Fruit fly (Drosophila melanogaster) whole organism, wandering third instar larva: ENCODE results near the gene CG13386.

Source experiments
- Abd-B ChIP-seq: fragments of >200 bp; optimal IDR thresholded peaks from 2 replicates; lab custom pipeline; 2017; ENCODE audit warnings: missing biosample characterization, missing genetic modification characterization
- CG32264 ChIP-seq: fragments of 200-800 bp; sonication (Bioruptor generic); optimal IDR thresholded peaks from 2 replicates; lab custom pipeline; 2016; ENCODE audit warnings: missing biosample characterization, missing genetic modification characterization
- CG9705 ChIP-seq: fragments of 200-800 bp; sonication (Bioruptor generic); optimal IDR thresholded peaks from 2 replicates; lab custom pipeline; 2018; ENCODE audit warnings: missing biosample characterization, mild to moderate bottlenecking, missing genetic modification characterization
- CrebA ChIP-seq: fragments of 200-800 bp; sonication (Bioruptor generic); optimal IDR thresholded peaks from 2 replicates; lab custom pipeline; 2016; ENCODE audit warnings: missing biosample characterization, mild to moderate bottlenecking, missing genetic modification characterization, borderline replicate concordance
- Dfd ChIP-seq: fragments of >200 bp; optimal IDR thresholded peaks from 2 replicates; lab custom pipeline; 2017; ENCODE audit warnings: missing biosample characterization, missing genetic modification characterization
- Dif ChIP-seq: fragments of 200-275, 200-300 bp; sonication (Bioruptor generic); optimal IDR thresholded peaks from 2 replicates; lab custom pipeline; 2018; ENCODE audit warnings: missing biosample characterization, missing genetic modification characterization; ENCODE audit not compliant: partially characterized antibody
- GATAd ChIP-seq: sonication (Bioruptor generic); optimal IDR thresholded peaks from 2 replicates; lab custom pipeline; 2016; ENCODE audit warnings: missing biosample characterization, missing genetic modification characterization
- HLH106 ChIP-seq: fragments of 200-800 bp; optimal IDR thresholded peaks from 3 replicates; lab custom pipeline; 2019; ENCODE audit warnings: missing biosample characterization, mild to moderate bottlenecking, missing genetic modification characterization, moderate library complexity
- Hnf4 ChIP-seq: fragments of 200-800 bp; sonication (Bioruptor generic); optimal IDR thresholded peaks from 2 replicates; lab custom pipeline; 2016; ENCODE audit warnings: missing biosample characterization, mild to moderate bottlenecking, missing genetic modification characterization
- Hr78 ChIP-seq: fragments of >200 bp; optimal IDR thresholded peaks from 2 replicates; lab custom pipeline; 2017; ENCODE audit warnings: missing biosample characterization, missing genetic modification characterization
- Hr83 ChIP-seq: fragments of 200-300 bp; sonication (Bioruptor generic); optimal IDR thresholded peaks from 2 replicates; lab custom pipeline; 2016; ENCODE audit warnings: missing biosample characterization, mild to moderate bottlenecking, missing genetic modification characterization, moderate library complexity; ENCODE audit not compliant: poor library complexity, severe bottlenecking
- Jra ChIP-seq: sonication (Bioruptor generic); optimal IDR thresholded peaks from 2 replicates; lab custom pipeline; 2016; ENCODE audit warnings: missing biosample characterization, missing genetic modification characterization
- Mio ChIP-seq: sonication (Bioruptor generic); optimal IDR thresholded peaks from 2 replicates; lab custom pipeline; 2016; ENCODE audit warnings: missing biosample characterization, missing genetic modification characterization
- Myc ChIP-seq: fragments of >200 bp; optimal IDR thresholded peaks from 2 replicates; lab custom pipeline; 2017
- N ChIP-seq: fragments of >200 bp; optimal IDR thresholded peaks from 2 replicates; lab custom pipeline; 2018; ENCODE audit warnings: missing biosample characterization, missing external identifiers, missing genetic modification characterization
- OdsH ChIP-seq: fragments of 200-800 bp; sonication (Bioruptor generic); optimal IDR thresholded peaks from 2 replicates; lab custom pipeline; 2016; ENCODE audit warnings: missing biosample characterization, mild to moderate bottlenecking, missing genetic modification characterization
- Rel ChIP-seq, 2 experiments: fragments of 200-800 bp; sonication (Bioruptor generic) in 1 of 2; optimal IDR thresholded peaks; 2 replicates in 1 of 2; 3 replicates in 1 of 2; lab custom pipeline; 2016 to 2019; ENCODE audit warnings: mild to moderate bottlenecking in 2 of 2, missing biosample characterization in 2 of 2, missing genetic modification characterization in 2 of 2, moderate library complexity in 1 of 2
- Sp1 ChIP-seq: fragments of 200-800 bp; sonication (Bioruptor generic); optimal IDR thresholded peaks from 3 replicates; lab custom pipeline; 2019; ENCODE audit warnings: missing biosample characterization, mild to moderate bottlenecking, missing genetic modification characterization, moderate library complexity
- Vsx2 ChIP-seq: fragments of 200-300, 225-300 bp; sonication (Bioruptor generic); optimal IDR thresholded peaks from 2 replicates; lab custom pipeline; 2018; ENCODE audit warnings: missing biosample characterization, missing genetic modification characterization; ENCODE audit not compliant: partially characterized antibody
- br ChIP-seq: fragments of 200-800 bp; sonication (Bioruptor generic); optimal IDR thresholded peaks from 2 replicates; lab custom pipeline; 2016; ENCODE audit warnings: missing biosample characterization, missing genetic modification characterization
- brk ChIP-seq: fragments of 200-800 bp; sonication (Bioruptor generic); optimal IDR thresholded peaks from 2 replicates; lab custom pipeline; 2016; ENCODE audit warnings: missing biosample characterization, mild to moderate bottlenecking, missing genetic modification characterization
- dl ChIP-seq, 2 experiments: fragments of 175-275, 200-275 bp in 1 of 2; fragments of 200-275 bp in 1 of 2; sonication (Bioruptor generic); optimal IDR thresholded peaks; lab custom pipeline; 2018; ENCODE audit warnings: mild to moderate bottlenecking in 2 of 2, missing biosample characterization in 2 of 2, missing genetic modification characterization in 2 of 2, moderate library complexity in 2 of 2; ENCODE audit not compliant: partially characterized antibody in 2 of 2, insufficient read depth in 1 of 2
- dmrt93B ChIP-seq: fragments of 200-800 bp; sonication (Bioruptor generic); optimal IDR thresholded peaks from 2 replicates; lab custom pipeline; 2018; ENCODE audit warnings: missing biosample characterization, mild to moderate bottlenecking, missing genetic modification characterization
- dsf ChIP-seq: sonication (Bioruptor generic); optimal IDR thresholded peaks from 2 replicates; lab custom pipeline; 2016; ENCODE audit warnings: missing biosample characterization, missing genetic modification characterization, borderline replicate concordance
- ey ChIP-seq: fragments of 200-800 bp; sonication (Bioruptor generic); optimal IDR thresholded peaks from 2 replicates; lab custom pipeline; 2016; ENCODE audit warnings: missing biosample characterization, missing genetic modification characterization
- foxo ChIP-seq, 2 experiments: fragments of 200-800 bp; sonication (Bioruptor generic); optimal IDR thresholded peaks; 2 replicates in 1 of 2; 3 replicates in 1 of 2; lab custom pipeline; 2016 to 2017; ENCODE audit warnings: missing biosample characterization in 2 of 2, missing genetic modification characterization in 2 of 2
- fru ChIP-seq: fragments of 200-800 bp; sonication (Bioruptor generic); optimal IDR thresholded peaks from 3 replicates; lab custom pipeline; 2016; ENCODE audit warnings: missing biosample characterization, mild to moderate bottlenecking, missing genetic modification characterization
- h ChIP-seq: fragments of 200-800 bp; sonication (Bioruptor generic); optimal IDR thresholded peaks from 3 replicates; lab custom pipeline; 2016; ENCODE audit warnings: missing biosample characterization, mild to moderate bottlenecking, missing genetic modification characterization
- jim ChIP-seq: fragments of 175-275, 200-325 bp; sonication (Bioruptor generic); optimal IDR thresholded peaks from 2 replicates; lab custom pipeline; 2016; ENCODE audit warnings: missing biosample characterization, mild to moderate bottlenecking, missing genetic modification characterization
- lola ChIP-seq: fragments of >200 bp; optimal IDR thresholded peaks from 2 replicates; lab custom pipeline; 2017; ENCODE audit warnings: missing biosample characterization, missing genetic modification characterization
- pan ChIP-seq: fragments of >200 bp; optimal IDR thresholded peaks from 2 replicates; lab custom pipeline; 2017
- psq ChIP-seq: fragments of 200-800 bp; sonication (Bioruptor generic); optimal IDR thresholded peaks from 3 replicates; lab custom pipeline; 2017; ENCODE audit warnings: missing biosample characterization, mild to moderate bottlenecking, missing genetic modification characterization, moderate library complexity
- rgr ChIP-seq: fragments of 200-800 bp; sonication (Bioruptor generic); optimal IDR thresholded peaks from 3 replicates; lab custom pipeline; 2016; ENCODE audit warnings: missing biosample characterization, mild to moderate bottlenecking, missing genetic modification characterization
- sage ChIP-seq: fragments of 200-800 bp; sonication (Bioruptor generic); optimal IDR thresholded peaks from 2 replicates; lab custom pipeline; 2016; ENCODE audit warnings: missing biosample characterization, mild to moderate bottlenecking, missing genetic modification characterization
- sv ChIP-seq: fragments of 200-800 bp; sonication (Bioruptor generic); optimal IDR thresholded peaks from 3 replicates; lab custom pipeline; 2016; ENCODE audit warnings: missing biosample characterization, missing genetic modification characterization
- tai ChIP-seq: sonication (Bioruptor generic); optimal IDR thresholded peaks from 2 replicates; lab custom pipeline; 2016; ENCODE audit warnings: missing biosample characterization, missing genetic modification characterization
- usp ChIP-seq: fragments of >200 bp; optimal IDR thresholded peaks from 2 replicates; lab custom pipeline; 2017; ENCODE audit warnings: missing biosample characterization, missing genetic modification characterization
- woc ChIP-seq: sonication (Bioruptor generic); optimal IDR thresholded peaks from 2 replicates; lab custom pipeline; 2016; ENCODE audit warnings: missing biosample characterization, mild to moderate bottlenecking, missing genetic modification characterization

The CG13386 gene

DNA sequence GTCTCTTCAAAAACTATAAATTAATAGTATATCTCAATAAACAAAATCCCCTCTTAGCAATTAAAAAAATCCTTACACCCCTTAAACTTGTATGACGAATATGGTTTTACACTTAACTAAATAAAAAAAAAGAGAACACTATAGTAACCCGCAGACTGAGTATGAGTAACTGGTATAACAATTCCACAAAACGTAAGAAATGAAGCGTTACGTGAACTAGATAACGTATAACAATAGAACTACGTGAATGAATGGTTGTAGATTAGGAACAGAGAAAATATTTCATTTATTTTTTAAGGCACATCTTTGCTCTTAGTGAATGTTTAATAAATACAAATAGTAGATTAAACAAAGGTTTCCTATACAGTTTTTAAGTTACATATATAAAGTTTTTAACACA is 43.4 kb upstream of the CG13386 start:
- TF ChIP-seq Hr78 (GFP tag; lab: Kevin White, UChicago) (no peak), usp (no peak), dsf (GFP tag; lab: Kevin White, UChicago) (no peak), rgr (GFP tag; lab: Kevin White, UChicago) (no peak), Abd-B (GFP tag; lab: Kevin White, UChicago) (no peak), CG32264 (GFP tag; lab: Kevin White, UChicago) (no peak), Dfd (no peak)

dm6 chr2L:8361204-8361952 is 37.4 kb upstream of the CG13386 start:
- peak in 1 of 2 experiments; percentile 49 for TF ChIP-seq foxo (GFP tag; optimal IDR thresholded peaks at IDR 0.05; lab: Kevin White, UChicago)
- peak; percentile 28 for TF ChIP-seq dmrt93B (GFP tag; lab: Kevin White, UChicago)
- peak; percentile 70 for TF ChIP-seq h (GFP tag; lab: Kevin White, UChicago)
- no peak for TF ChIP-seq lola (GFP tag; lab: Kevin White, UChicago)
- TF ChIP-seq psq: peak; percentile 59
- TF ChIP-seq usp: no peak
- TF ChIP-seq fru (GFP tag; lab: Kevin White, UChicago): peak; percentile 75
- TF ChIP-seq sv: no peak
- TF ChIP-seq woc (GFP tag; lab: Kevin White, UChicago): peak; percentile 35
- peak; percentile 1 for TF ChIP-seq Hnf4 (GFP tag; lab: Kevin White, UChicago)
- TF ChIP-seq HLH106 (tag; lab: Kevin White, UChicago): peak; percentile 59
- no peak for TF ChIP-seq CrebA (GFP tag; lab: Kevin White, UChicago)
- TF ChIP-seq CG9705: peak; percentile 7
- no peak for TF ChIP-seq dl (GFP tag; optimal IDR thresholded peaks at IDR 0.05; lab: Kevin White, UChicago; ENCODE audit: insufficient read depth in 1 of 2, partially characterized antibody in 2 of 2)
- TF ChIP-seq rgr (GFP tag; lab: Kevin White, UChicago): peak; percentile 17
- no peak for TF ChIP-seq Abd-B (GFP tag; lab: Kevin White, UChicago)
- TF ChIP-seq GATAd: no peak
- TF ChIP-seq sage (GFP tag; lab: Kevin White, UChicago): no peak
- no peak for TF ChIP-seq pan
- peak; percentile 36 for TF ChIP-seq OdsH (GFP tag; lab: Kevin White, UChicago)
- TF ChIP-seq br (GFP tag; lab: Kevin White, UChicago): peak; percentile 46
- no peak for TF ChIP-seq Dfd
- TF ChIP-seq Sp1 (GFP tag; lab: Kevin White, UChicago): peak; percentile 33
- no peak for TF ChIP-seq tai (GFP tag; lab: Kevin White, UChicago)
- no peak for TF ChIP-seq N
- TF ChIP-seq ey (GFP tag; lab: Kevin White, UChicago): peak; percentile 64
- no peak for TF ChIP-seq Jra (GFP tag; lab: Kevin White, UChicago)
- no peak for TF ChIP-seq Hr78 (GFP tag; lab: Kevin White, UChicago)
- TF ChIP-seq Dif (GFP tag; lab: Kevin White, UChicago): no peak
- no peak for TF ChIP-seq Rel (GFP tag; optimal IDR thresholded peaks at IDR 0.05; lab: Kevin White, UChicago)
- TF ChIP-seq Rel (tag; optimal IDR thresholded peaks at IDR 0.05; lab: Kevin White, UChicago): no peak
- no peak for TF ChIP-seq Mio (GFP tag; lab: Kevin White, UChicago)
- TF ChIP-seq Myc: no peak
- no peak for TF ChIP-seq jim

DNA sequence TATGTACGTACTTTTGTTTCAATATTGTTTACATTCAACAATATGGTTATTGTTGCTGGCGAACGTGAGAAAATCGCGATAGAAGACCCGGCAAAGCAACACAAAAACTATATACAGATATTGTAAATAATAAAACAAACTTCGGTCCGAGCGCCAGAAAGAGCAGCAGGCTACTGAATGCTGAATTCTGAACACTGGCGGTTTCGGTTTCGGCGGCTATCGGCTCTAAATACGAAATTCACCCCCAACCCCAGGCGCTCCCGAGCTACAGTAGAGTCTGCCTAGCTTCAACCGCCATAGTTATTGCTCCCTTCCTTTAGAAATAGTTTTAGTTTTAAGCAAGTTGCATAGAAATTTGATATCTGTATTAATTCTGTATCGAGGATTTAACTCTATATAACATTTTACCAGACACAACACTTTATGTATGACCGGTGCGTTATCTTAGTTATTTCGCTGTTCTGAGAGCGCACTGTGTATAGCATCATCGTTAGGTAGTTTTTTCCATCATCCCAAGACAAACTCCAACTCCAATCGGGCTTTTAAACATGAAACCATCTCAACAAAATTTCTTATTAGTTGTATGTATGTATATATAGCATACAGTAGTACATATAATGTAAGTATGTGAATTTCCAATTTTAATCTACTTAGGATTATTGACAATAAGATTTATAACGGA is 36.4 kb upstream of the CG13386 start, which contains the start of gene CG7627:
Gene CG7627 (minus strand): TSS at position 197 of the 682 bp plus-strand sequence.
- no peak for TF ChIP-seq Abd-B (GFP tag; lab: Kevin White, UChicago)
- peak; percentile 63 for TF ChIP-seq tai (GFP tag; lab: Kevin White, UChicago)
- TF ChIP-seq Vsx2 (GFP tag; lab: Kevin White, UChicago): peak; percentile 49
- TF ChIP-seq foxo (GFP tag; optimal IDR thresholded peaks at IDR 0.05; lab: Kevin White, UChicago): peak in 1 of 2 experiments; percentile 90
- TF ChIP-seq lola (GFP tag; lab: Kevin White, UChicago): no peak
- peak; percentile 66 for TF ChIP-seq dmrt93B (GFP tag; lab: Kevin White, UChicago)
- no peak for TF ChIP-seq usp
- peak; percentile 86 for TF ChIP-seq rgr (GFP tag; lab: Kevin White, UChicago)
- TF ChIP-seq N: no peak
- TF ChIP-seq HLH106 (tag; lab: Kevin White, UChicago): peak; percentile 80
- peak; percentile 33 for TF ChIP-seq Dif (GFP tag; lab: Kevin White, UChicago)
- TF ChIP-seq psq: peak; percentile 82
- TF ChIP-seq br (GFP tag; lab: Kevin White, UChicago): peak; percentile 85
- TF ChIP-seq woc (GFP tag; lab: Kevin White, UChicago): peak; percentile 93
- TF ChIP-seq ey (GFP tag; lab: Kevin White, UChicago): peak; percentile 90
- peak; percentile 83 for TF ChIP-seq Jra (GFP tag; lab: Kevin White, UChicago)
- peak; percentile 86 for TF ChIP-seq Hnf4 (GFP tag; lab: Kevin White, UChicago)
- peak; percentile 89 for TF ChIP-seq h (GFP tag; lab: Kevin White, UChicago)
- peak; percentile 53 for TF ChIP-seq CG9705
- TF ChIP-seq sage (GFP tag; lab: Kevin White, UChicago): peak; percentile 48
- TF ChIP-seq dl (GFP tag; optimal IDR thresholded peaks at IDR 0.05; lab: Kevin White, UChicago; ENCODE audit: insufficient read depth in 1 of 2, partially characterized antibody in 2 of 2): no peak
- peak; percentile 62 for TF ChIP-seq CG32264 (GFP tag; lab: Kevin White, UChicago)
- TF ChIP-seq brk (GFP tag; lab: Kevin White, UChicago): peak; percentile 72
- TF ChIP-seq Mio (GFP tag; lab: Kevin White, UChicago): no peak
- no peak for TF ChIP-seq Hr78 (GFP tag; lab: Kevin White, UChicago)
- TF ChIP-seq OdsH (GFP tag; lab: Kevin White, UChicago): peak; percentile 91
- TF ChIP-seq Hr83 (GFP tag; lab: Kevin White, UChicago): peak; percentile 49
- TF ChIP-seq sv: peak; percentile 66
- TF ChIP-seq fru (GFP tag; lab: Kevin White, UChicago): peak; percentile 89
- no peak for TF ChIP-seq Dfd
- TF ChIP-seq Rel (GFP tag; optimal IDR thresholded peaks at IDR 0.05; lab: Kevin White, UChicago): no peak
- peak; percentile 41 for TF ChIP-seq Rel (tag; optimal IDR thresholded peaks at IDR 0.05; lab: Kevin White, UChicago)
